Worm (Caenorhabditis elegans) whole organism, midembryonic: ENCODE measurements around the gene C14C6.8.

Source experiments
- T22C8.4 ChIP-seq: fragments of 200-800 bp; sonication (Bioruptor generic); IDR thresholded peaks from 2 replicates; pipeline ENCODE4 v1.3.6; 2022; ENCODE audit warnings: missing genetic modification characterization, missing compliant biosample characterization
- cog-1 ChIP-seq: sonication (generic microtip); optimal IDR thresholded peaks from 2 replicates; lab custom pipeline; 2016; ENCODE audit warnings: missing genetic modification characterization, missing compliant biosample characterization
- flt-1 ChIP-seq: fragments of 200-800 bp; sonication (Bioruptor generic); IDR thresholded peaks from 2 replicates; pipeline ENCODE4 v1.3.6; 2022; ENCODE audit warnings: missing genetic modification characterization, missing compliant biosample characterization
- klf-2 ChIP-seq: fragments of 200-800 bp; sonication (Bioruptor generic); conservative IDR thresholded peaks from 2 replicates; pipeline ENCODE4 v1.3.6; 2022; ENCODE audit warnings: missing genetic modification reagents, missing genetic modification characterization, missing compliant biosample characterization
- med-1 ChIP-seq: sonication (generic microtip); optimal IDR thresholded peaks from 2 replicates; lab custom pipeline; 2017; ENCODE audit warnings: missing genetic modification characterization, mild to moderate bottlenecking, missing compliant biosample characterization, antibody characterized with exemption, missing genetic modification reagents; ENCODE audit not compliant: insufficient read depth
- ref-1 ChIP-seq: fragments of 200-800 bp; sonication (Bioruptor generic); conservative IDR thresholded peaks from 2 replicates; pipeline ENCODE4 v1.3.6; 2022; ENCODE audit warnings: missing genetic modification reagents, missing genetic modification characterization, missing compliant biosample characterization
- tab-1 ChIP-seq: fragments of 200-800 bp; sonication (Bioruptor generic); IDR thresholded peaks from 2 replicates; pipeline ENCODE4 v1.3.6; 2022; ENCODE audit warnings: missing genetic modification characterization, missing compliant biosample characterization
- ztf-23 ChIP-seq: fragments of 200-800 bp; sonication (Bioruptor generic); IDR thresholded peaks from 2 replicates; pipeline ENCODE4 v1.3.6; 2022; ENCODE audit warnings: missing genetic modification reagents, missing genetic modification characterization, missing compliant biosample characterization
- ztf-29 ChIP-seq: fragments of 200-800 bp; sonication (Bioruptor generic); IDR thresholded peaks from 2 replicates; pipeline ENCODE4 v1.3.6; 2022; ENCODE audit warnings: missing genetic modification reagents, missing genetic modification characterization, missing compliant biosample characterization

C14C6.8 gene

DNA sequence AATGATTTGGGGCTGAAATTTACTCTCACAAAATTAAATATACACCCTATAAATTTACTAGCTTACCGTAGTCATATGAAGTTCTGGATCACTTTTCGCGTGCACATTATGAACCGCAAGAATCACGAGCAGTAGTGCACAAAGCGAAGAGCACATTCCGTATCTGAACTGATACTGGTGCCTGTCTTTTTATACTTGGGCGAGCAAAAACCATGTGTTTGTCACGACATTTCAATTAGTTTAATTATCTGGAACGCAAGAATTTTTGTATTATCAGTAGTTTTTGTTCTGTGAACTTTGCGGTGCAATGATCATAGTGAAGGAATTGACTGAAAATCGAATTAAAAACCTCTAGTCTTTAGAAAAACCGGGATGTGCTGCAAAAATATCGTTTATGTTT lies 28.9 kb downstream of the C14C6.8 start, which contains the start of gene lipl-3:
lipl-3 (minus strand) TSS at position 161 of the 400 bp plus-strand sequence.
- no peak for TF ChIP-seq flt-1 (GFP tag; lab: Robert Waterston, UW)
- TF ChIP-seq med-1: no peak
- no peak for TF ChIP-seq ztf-29 (GFP tag; lab: Robert Waterston, UW)
- no peak for TF ChIP-seq klf-2 (GFP tag; lab: Robert Waterston, UW)
- TF ChIP-seq T22C8.4 (GFP tag; lab: Robert Waterston, UW): no peak
- TF ChIP-seq cog-1 (tag; lab: Kevin White, UChicago): no peak
- no peak for TF ChIP-seq ref-1 (GFP tag; lab: Robert Waterston, UW)
- TF ChIP-seq tab-1 (GFP tag; lab: Robert Waterston, UW): no peak
- no peak for TF ChIP-seq ztf-23 (GFP tag; lab: Robert Waterston, UW)

DNA sequence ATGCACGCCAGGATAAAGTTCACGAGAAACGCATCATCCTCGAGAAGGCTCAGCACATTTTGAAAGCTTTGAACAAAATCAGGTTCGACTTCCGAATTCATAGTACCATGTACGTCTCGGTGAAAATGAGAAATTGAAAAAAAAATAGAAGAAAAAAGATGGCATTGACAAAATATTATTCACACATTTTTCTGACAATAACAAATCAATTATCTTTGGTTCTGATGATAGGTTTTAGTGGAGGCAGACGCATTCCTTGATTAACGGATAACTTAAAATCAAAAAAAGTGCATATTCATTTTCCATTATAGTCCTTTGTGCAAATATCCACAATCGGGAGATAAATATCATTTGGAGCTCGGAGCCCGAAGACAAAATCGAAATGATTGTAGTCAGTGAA lies 31.4 kb downstream of the C14C6.8 start, which contains the start of gene srw-107:
srw-107 (minus strand) TSS at position 101 of the 400 bp plus-strand sequence.
- TF ChIP-seq T22C8.4 (GFP tag; lab: Robert Waterston, UW) (no peak), flt-1 (GFP tag; lab: Robert Waterston, UW) (no peak), med-1 (no peak), klf-2 (GFP tag; lab: Robert Waterston, UW) (no peak), cog-1 (tag; lab: Kevin White, UChicago) (no peak), ztf-23 (GFP tag; lab: Robert Waterston, UW) (no peak), ref-1 (GFP tag; lab: Robert Waterston, UW) (no peak), tab-1 (GFP tag; lab: Robert Waterston, UW) (no peak), ztf-29 (GFP tag; lab: Robert Waterston, UW) (no peak)

ce11 chrV:519445-519844 lies 33.5 kb downstream of the C14C6.8 start, which contains the start of gene nhr-210:
TSS of gene nhr-210 (minus strand) at chrV:519545.
- TF ChIP-seq T22C8.4 (GFP tag; lab: Robert Waterston, UW) (no peak), flt-1 (GFP tag; lab: Robert Waterston, UW) (no peak), cog-1 (tag; lab: Kevin White, UChicago) (no peak), med-1 (no peak), tab-1 (GFP tag; lab: Robert Waterston, UW) (no peak), ztf-23 (GFP tag; lab: Robert Waterston, UW) (no peak), klf-2 (GFP tag; lab: Robert Waterston, UW) (no peak), ztf-29 (GFP tag; lab: Robert Waterston, UW) (no peak), ref-1 (GFP tag; lab: Robert Waterston, UW) (no peak)

DNA sequence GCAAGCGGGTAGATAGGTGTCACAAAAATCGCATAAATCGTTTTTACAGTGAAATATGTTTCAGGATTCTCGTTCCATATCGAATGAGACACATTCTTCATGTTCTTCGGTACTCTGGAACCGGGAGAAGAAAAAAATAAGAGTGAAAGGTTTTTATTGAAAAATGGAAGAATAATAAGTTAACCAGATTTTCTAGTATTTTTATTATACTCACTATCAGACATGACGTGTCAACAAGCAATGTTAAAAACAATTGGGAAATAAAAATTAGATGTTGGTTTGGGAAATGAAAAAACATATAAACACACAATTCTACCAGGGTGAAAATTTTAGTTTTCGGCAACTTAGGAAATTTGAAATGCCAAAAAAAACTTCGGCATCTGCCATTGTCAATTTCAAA lies 40.5 kb downstream of the C14C6.8 start, which contains the start of gene srh-37:
srh-37 (minus strand) TSS at position 101 of the 400 bp plus-strand sequence.
- TF ChIP-seq flt-1 (GFP tag; lab: Robert Waterston, UW): no peak
- TF ChIP-seq med-1: no peak
- TF ChIP-seq T22C8.4 (GFP tag; lab: Robert Waterston, UW): no peak
- no peak for TF ChIP-seq ztf-29 (GFP tag; lab: Robert Waterston, UW)
- TF ChIP-seq klf-2 (GFP tag; lab: Robert Waterston, UW): no peak
- no peak for TF ChIP-seq tab-1 (GFP tag; lab: Robert Waterston, UW)
- no peak for TF ChIP-seq cog-1 (tag; lab: Kevin White, UChicago)
- TF ChIP-seq ztf-23 (GFP tag; lab: Robert Waterston, UW): no peak
- no peak for TF ChIP-seq ref-1 (GFP tag; lab: Robert Waterston, UW)

- TF ChIP-seq med-1 (no peak), T22C8.4 (GFP tag; lab: Robert Waterston, UW) (no peak), ztf-23 (GFP tag; lab: Robert Waterston, UW) (no peak)
Observed at ce11 chrV:505191-505590, 47.8 kb downstream of the C14C6.8 start, which contains the start of gene srlf-19. TSS of gene srlf-19 (plus strand) at chrV:505491.

DNA sequence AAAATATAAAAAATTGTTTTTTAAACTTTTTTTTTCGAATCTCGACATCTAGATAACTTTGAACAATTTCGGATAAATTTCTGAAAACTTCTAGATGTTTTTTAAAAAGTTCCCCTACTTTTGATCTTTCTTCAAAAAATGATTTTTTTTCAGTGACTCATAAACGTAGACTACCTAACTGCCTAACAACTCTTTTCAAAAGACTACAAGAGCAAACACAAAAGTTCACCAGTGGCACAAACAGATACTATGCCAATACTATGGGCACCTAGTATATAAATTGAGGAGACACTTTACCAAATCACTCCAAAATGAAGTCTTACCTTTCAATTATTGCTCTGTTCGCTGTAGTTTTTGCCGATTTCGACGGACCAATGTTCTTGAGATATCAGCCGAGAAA lies 49.2 kb downstream of the C14C6.8 start, which contains the start of gene srlf-35:
srlf-35 (plus strand) TSS at position 301 of the 400 bp plus-strand sequence.
- TF ChIP-seq med-1: no peak
- TF ChIP-seq tab-1 (GFP tag; lab: Robert Waterston, UW): no peak
- TF ChIP-seq T22C8.4 (GFP tag; lab: Robert Waterston, UW): no peak
- TF ChIP-seq ref-1 (GFP tag; lab: Robert Waterston, UW): no peak
- TF ChIP-seq ztf-23 (GFP tag; lab: Robert Waterston, UW): no peak
- TF ChIP-seq flt-1 (GFP tag; lab: Robert Waterston, UW): no peak
- TF ChIP-seq klf-2 (GFP tag; lab: Robert Waterston, UW): no peak

DNA sequence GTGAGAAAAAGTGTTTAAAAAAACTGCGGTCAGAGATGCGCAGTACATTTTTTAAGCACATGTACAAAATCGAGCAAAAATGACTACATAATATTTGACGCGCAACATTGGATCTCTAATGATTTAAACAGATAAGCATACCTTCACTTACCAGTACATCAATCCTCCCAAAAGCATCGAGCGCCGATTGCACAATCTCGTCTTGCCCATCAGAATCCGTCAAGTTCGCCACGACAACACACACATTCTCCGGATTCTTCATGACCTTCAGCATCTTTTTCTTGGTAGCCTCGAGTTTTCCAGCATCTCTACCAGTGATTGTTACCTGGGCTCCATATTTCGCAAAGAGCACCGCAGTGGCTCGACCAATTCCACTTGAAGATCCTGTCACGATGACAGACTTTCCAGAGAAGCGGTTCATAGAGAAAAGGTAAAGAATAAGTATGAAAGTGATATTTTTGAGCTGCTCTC lies 50.1 kb downstream of the C14C6.8 start, which contains the start of gene T01G6.10:
T01G6.10 (minus strand) TSS at position 421 of the 471 bp plus-strand sequence.
- no peak for TF ChIP-seq cog-1 (tag; lab: Kevin White, UChicago)
- no peak for TF ChIP-seq ref-1 (GFP tag; lab: Robert Waterston, UW)
- TF ChIP-seq med-1: no peak
- no peak for TF ChIP-seq flt-1 (GFP tag; lab: Robert Waterston, UW)
- no peak for TF ChIP-seq T22C8.4 (GFP tag; lab: Robert Waterston, UW)
- no peak for TF ChIP-seq ztf-23 (GFP tag; lab: Robert Waterston, UW)
- TF ChIP-seq klf-2 (GFP tag; lab: Robert Waterston, UW): no peak
- no peak for TF ChIP-seq ztf-29 (GFP tag; lab: Robert Waterston, UW)
- no peak for TF ChIP-seq tab-1 (GFP tag; lab: Robert Waterston, UW)
